Worm (Caenorhabditis elegans) whole organism, L2 larva: ENCODE data around the gene srw-118.

Experiments
- elt-1 ChIP-seq: fragments of 150-350 bp; optimal IDR thresholded peaks from 2 replicates; lab custom pipeline; 2014; ENCODE audit warnings: missing biosample characterization, missing genetic modification characterization
- nhr-6 ChIP-seq: fragments of 150-350 bp; optimal IDR thresholded peaks from 2 replicates; lab custom pipeline; 2014; ENCODE audit warnings: missing biosample characterization, missing genetic modification characterization
- snpc-4 ChIP-seq: fragments of 150-350 bp; optimal IDR thresholded peaks from 2 replicates; lab custom pipeline; 2014; ENCODE audit warnings: missing biosample characterization, missing genetic modification characterization

DNA sequence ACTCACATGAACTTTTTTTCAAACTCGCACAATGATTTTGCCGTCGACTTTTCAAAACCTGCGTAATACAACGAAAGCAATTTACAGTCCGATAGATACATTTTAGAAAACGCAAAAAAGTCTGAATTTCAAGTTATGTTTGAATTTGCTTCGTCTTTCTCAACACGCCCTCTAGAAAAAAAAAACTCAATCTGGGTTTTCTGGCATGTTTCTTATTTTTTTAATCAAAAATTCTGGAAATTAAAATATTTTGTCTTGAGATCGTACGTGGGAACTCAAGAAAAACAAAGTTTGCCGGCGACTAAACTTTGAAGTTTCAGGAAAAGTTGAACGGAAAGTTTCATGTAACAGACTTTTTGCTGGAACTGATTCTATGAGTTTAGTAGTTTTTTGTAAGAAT lies 13.9 kb upstream of the srw-118 start, which contains the start of gene srw-115:
- TF ChIP-seq elt-1 (tag; lab: Kevin White, UChicago) (no peak), snpc-4 (tag; lab: Kevin White, UChicago) (no peak), nhr-6 (tag; lab: Kevin White, UChicago) (no peak)
